Fruit fly (Drosophila melanogaster) ovary, adult (tissue): ENCODE data around the gene Gabat.

Source experiments
- CG17801 ChIP-seq: fragments of 200-800 bp; optimal IDR thresholded peaks from 2 replicates; lab custom pipeline; 2019; ENCODE audit warnings: missing biosample characterization, mild to moderate bottlenecking, missing genetic modification characterization, moderate library complexity; ENCODE audit not compliant: partially characterized antibody

Gabat gene

DNA sequence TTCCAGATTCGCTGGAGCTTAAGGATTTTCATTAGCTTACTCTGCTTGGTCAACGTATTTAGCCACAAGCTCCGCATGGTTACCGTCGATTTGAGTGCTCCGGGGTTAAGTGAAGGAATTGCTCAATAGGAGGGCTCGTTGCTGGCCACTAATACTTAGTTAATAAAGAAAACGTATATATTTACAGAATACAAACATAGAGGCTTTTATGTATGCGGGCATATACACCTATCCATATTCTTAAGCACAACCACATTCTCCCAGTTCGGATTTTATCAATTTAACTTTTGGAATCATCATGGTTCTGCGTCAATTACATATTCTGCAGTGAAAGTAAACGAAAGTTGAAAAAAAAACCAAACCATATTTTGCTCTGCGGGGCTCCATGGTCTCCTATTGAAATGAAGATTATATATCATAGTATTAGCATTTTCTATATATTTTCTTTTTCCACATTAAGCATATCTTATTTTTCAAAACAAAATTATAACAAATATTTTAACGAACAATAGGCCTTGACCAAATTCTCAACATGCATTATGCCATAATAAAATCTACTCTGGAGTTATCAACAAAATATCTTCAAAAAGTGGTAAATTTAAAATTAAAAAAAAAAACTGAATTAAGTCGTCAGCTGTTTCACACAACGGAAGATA lies at the start of gene Gabat, which contains the start of gene Tom20:
Gabat (minus strand) TSS at position 606 of the 656 bp plus-strand sequence.
Tom20 (plus strand) TSS at position 564 of the 656 bp plus-strand sequence.
- TF ChIP-seq CG17801, result no peak

DNA sequence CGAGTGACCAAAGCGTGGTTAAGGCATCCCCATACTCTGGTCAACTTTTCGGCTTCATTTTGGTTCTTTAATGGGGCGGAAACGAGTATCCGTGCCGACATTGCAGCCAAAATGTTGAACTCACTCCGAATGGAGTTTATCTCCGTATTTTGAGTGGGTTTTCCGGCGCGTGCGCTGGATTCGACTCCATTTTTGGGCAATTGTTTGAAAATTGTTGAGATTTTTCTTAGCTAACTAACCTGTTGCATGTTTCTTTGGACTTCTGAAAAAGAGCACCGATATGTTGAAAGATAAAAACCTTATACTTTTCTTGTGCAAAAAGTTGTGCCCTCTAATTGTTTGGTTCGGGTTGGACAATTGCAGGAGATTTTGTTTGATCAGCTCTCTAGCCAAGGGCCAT lies 36.1 kb upstream of the Gabat start:
- no peak for TF ChIP-seq CG17801

DNA sequence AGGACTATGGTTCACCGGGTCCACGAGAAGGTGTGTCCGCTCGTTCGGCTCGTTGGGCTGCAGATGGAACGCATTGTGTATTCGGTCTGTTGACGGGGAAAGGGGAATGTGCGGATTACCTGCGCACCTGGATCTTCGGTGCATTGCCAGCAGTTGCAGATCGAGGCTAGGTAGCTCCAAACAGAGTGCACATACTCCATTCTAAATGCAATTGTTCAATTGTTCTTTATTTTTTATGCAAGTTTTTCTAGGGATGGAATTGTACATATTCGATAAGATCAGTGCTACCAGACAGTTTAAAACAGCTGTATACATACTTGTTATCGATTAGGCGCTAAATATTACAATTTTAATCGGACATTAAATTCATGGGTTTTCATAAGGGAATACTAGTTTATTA lies 28.3 kb upstream of the Gabat start, which contains the start of gene Lamtor1:
Lamtor1 (minus strand) TSS at position 268 of the 400 bp plus-strand sequence.
- no peak for TF ChIP-seq CG17801

DNA sequence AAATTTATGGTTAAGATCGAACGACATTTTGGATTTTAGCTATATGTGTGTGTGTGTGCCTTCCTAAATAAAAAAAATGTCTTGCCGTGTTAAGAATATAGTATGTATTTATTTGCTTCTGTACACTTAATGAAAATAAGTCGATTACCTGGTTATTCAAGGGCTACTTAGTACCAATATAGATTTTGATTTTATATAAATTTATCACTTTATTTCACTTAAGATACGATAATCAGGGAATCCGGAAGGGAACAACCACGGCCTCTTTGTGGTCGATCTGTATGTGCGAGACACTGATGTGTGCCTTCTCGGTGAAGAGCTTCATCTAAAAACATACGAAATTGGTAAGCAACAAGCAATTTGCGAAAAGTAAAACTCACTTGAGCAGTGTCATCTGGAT lies 27.2 kb upstream of the Gabat start, which contains the start of gene CG14183:
CG14183 (minus strand) TSS at position 101 of the 400 bp plus-strand sequence.
- no peak for TF ChIP-seq CG17801

DNA sequence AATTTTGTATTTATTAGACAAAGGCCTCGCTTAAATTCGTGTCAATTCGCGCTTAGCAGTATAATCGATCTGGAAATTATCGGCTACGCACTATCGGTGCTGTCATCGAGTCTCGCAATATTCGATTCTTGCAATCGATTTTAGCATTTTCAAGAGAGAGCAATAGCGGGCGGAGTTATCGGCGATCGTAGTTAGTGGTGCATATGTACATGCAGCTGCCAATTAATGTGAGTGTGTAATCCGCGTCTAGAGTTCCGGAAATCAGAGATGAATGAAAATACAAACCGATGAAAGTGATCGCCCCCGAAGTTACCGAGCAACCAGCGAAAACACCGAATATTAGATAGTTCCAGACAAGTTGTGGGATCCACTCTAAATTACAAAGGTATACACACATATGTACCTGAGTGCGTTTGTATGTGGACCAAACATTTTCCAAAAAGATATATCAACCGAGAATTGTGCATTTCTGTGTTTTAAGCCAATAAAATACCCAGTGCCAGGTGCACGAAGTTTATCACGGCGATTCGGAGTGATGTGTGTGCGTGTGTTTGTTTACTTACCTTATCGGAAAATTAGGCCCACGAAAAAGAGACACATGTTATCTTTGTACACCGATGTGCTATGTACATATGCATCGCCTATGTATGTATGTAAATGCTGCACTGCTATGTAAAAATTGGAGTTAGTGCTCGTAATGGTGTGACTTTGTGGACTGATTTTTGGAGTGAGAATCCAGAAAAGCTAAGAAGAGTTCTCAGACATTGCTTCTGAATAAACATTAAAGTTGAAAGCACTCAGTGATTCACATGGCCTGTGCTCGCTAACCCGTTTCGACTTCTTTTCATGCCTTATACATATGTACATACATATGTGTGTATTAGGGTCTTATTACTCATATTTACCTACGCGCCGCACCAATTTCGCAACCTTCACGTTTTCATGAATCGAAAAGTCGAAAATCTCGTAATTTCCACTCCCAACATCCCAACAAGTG lies 6.1 kb upstream of the Gabat start:
- peak; percentile 5 for TF ChIP-seq CG17801

DNA sequence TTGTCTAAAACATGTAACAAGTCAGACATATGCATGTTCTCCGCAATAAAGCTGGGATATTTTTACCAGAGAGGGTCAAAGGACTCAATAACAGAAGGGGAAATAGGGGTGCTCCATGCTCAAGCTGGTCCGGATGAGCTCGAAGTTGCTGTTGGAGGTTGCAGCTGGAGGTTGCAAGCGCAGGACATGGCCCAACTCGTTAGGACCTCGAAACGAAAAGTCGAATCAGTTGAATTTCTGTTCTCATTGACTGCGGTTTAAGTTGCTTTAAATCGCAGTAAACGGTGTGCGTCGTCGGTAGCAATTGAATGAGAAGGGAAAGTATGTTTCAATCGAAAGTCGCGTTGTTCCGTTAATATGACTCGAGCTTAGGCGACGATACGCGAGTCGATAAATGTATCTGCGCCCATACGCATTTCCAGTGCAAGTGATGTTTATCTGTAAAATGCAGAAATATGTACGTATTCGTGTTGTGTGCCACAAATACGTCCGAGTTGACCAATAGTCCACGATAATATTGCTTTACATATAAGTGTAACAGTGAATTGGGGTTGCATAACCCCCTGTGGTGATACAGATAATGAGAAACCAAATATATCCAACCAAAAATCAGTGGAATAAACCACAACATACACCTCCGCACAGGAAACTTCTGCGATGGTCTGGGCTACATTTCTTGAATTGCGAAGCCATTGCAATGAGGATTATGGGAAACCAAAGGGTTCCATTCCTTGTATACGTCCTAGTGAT lies 4.7 kb upstream of the Gabat start, which contains the start of gene kug:
kug (plus strand) TSS at position 269 of the 750 bp plus-strand sequence.
- TF ChIP-seq CG17801, result no peak

DNA sequence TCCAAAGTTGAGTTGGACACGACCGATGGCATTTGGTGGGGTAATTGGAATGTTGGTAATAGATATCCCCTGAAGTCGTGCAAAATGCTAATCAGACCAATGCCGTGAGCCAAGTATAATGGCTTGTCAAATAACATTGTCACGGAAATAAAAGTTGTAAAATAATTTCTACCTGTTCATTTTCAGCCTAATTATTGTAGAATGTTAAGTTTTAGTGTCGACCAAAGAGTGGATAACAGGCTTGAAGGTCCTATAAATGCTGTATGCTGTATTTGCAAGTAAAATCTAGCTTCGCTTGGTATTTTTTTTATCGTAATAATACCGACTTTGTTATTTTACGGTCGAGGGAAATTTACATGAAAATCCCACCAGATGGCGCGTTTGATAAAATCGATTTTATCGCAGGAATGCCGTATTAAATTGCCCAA lies 4.0 kb upstream of the Gabat start:
- TF ChIP-seq CG17801, result no peak

DNA sequence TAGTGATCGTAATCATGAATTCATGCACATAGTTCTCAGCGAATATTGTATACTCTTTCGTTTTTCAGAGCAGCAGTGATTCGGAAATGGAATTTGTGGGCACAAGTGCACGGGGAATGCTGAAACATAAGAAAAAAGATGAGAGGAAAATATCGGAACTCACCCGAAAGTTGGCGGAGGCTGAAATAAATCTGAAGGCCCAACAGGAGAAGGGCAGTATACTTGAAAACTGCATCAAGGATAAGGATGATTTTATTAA lies 2.7 kb upstream of the Gabat start:
- no peak for TF ChIP-seq CG17801

DNA sequence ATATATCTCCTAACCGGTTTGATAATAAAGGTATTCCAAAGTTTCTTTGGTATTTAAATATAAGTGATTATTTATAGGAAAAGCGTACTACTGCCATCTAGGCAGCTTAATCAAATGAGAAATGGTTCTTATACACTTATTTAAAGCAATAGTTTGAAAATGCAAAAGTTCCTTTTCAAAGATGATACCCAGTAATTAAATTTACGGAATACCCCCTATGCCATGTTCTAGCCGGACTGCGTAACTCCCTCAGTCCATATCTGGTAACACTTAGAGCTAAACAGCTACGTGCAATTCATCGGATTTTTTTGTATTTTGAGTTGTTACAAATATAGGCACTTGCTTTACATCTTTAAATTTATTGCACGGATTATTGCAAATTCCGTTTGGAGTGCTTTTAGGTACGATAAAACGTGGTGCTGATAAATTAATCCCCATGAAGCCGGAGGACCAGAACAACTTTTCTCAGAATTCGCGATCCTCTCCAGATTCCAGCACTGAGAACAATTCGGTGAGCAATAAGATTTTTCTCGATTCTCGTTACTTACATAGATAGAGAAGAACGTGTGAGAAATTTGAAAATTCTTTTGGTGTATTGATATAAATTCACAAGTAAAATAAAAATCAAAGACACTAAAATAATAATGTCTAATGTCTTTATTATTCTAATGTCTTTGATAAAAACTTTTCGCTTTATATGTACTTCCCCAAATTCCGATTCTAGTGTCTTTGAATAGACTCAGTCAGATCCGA lies 2.2 kb upstream of the Gabat start, which contains the start of gene CG7668:
CG7668 (plus strand) TSS at position 255 of the 753 bp plus-strand sequence.
- peak; percentile 82 for TF ChIP-seq CG17801

DNA sequence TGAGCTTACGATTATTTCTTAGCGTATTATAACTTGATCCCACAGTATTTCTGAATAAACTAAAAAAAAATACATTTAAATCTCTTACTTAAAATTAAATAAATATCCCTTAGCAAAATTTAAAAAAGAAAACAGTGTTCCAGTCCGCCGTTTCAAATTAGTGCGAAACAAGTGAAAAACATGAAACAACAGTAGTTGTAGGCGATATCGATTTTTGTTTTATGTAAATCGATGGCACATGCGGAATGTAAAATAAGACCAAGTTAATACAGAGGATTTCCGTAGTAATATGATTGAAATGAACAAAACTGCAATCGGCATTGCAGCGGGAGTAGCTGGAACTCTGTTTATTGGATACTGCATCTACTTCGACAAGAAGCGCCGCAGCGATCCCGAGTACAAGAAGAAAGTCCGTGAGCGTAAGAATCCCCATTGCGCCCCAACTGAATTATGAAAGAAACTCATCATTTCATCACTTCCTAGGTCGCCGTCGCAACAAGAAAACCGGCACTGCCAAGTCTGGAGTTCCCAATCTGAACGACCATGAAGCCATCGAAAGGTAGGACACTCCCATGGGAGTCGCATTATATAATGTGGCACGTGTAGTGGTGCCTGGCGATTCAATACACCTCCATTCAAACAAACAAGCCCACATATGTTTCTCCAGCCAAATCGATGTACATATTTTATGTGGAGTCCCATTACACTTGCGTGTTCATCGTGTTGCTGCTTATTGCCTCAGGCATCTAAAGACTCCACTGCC lies 573 bp upstream of the Gabat start:
- TF ChIP-seq CG17801, result no peak

DNA sequence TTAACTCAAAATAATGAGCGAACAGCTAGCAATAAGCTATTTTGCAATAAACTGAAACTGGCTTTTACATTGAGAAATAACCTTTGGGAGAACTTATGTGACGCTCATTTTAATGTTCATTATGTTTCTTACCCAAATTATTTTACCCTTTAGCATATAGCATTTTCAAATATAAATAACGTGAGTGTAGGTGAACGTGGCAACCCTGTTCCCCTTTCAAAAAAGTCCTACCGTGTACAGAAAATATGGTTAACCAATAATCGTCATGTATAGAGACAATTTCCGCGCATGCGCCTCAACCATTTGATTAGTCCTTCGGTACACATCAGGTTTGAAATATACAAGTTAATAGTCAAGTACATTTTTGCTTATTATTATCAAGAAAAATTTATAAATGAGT lies 6.5 kb downstream of the Gabat start:
- no peak for TF ChIP-seq CG17801

DNA sequence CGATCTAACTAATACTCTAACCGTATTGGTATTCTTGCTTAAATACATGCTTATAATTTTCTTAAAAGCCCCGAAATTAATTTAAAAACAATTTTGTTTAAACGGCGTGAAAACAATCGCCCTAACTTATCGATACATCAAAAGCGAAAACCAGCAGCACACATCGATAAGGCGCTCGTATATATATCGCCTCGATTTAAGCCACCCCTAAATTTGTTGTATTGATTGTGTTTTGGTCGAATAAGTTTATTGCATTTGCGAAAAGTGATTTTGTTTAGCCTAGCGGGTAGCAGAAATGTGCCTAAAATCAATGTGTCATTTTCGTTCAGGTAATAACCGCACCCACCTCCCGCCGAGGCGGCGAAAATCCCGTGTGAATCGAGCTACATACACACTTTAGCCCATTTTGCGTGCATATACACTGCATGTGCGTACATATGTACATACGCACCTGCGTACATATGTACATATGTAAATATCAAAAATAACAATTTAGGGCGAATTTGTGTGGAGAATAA lies 8.7 kb downstream of the Gabat start, which contains the start of the genes CG7646 and Nca:
CG7646 (plus strand) TSS at position 174 of the 518 bp plus-strand sequence.
Nca (plus strand) TSS at position 174 of the 518 bp plus-strand sequence.
- TF ChIP-seq CG17801, result no peak

DNA sequence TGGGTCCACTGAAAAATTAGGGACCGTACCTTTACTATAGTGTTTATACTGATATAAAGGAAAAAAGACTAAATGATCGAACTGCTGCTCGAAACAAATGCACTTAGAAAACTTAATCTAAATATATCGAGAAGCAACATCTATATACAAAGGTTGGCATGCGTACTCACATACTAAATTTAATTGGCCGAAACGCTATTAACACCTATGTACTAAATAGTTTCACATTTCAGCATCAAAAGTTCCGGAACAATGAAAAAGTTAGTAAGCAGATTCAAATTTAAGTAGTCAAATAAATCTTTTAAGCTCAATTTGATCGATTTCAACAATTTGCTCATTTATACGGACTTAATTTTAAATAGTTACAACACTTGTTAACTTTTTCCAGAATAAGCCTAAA lies 9.4 kb downstream of the Gabat start, which contains the start of gene fln:
fln (minus strand) TSS at position 101 of the 400 bp plus-strand sequence.
- TF ChIP-seq CG17801, result no peak

DNA sequence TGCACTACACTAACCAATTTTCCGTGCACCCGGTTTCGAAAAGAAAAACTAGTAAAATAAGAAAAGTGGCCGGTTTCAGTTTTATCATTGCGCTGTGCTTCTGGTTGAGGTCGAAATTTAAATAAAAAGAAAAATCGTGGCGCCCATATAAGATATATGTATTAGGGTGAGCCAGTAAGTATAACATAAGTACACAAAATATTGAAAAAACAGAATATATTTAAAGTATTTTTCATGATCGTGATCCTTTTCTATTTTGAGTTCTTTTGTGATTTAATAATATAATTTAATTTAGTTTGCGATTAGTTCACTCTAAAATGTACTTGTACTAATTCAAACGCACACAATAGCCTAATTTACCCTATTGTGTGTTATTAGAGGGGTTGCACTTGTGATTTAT lies 11.6 kb downstream of the Gabat start, which contains the start of gene Csas:
Csas (minus strand) TSS at position 101 of the 400 bp plus-strand sequence.
- no peak for TF ChIP-seq CG17801
